Worm (Caenorhabditis elegans): ENCODE data around the gene crn-5.

- no peak for TF ChIP-seq ztf-11 (tag; optimal IDR thresholded peaks at IDR 0.05)
- TF ChIP-seq nhr-12 (tag; optimal IDR thresholded peaks at IDR 0.05): no peak
- no peak for TF ChIP-seq lin-15B (tag; optimal IDR thresholded peaks at IDR 0.05)
- no peak for TF ChIP-seq nhr-77 (tag; optimal IDR thresholded peaks at IDR 0.05)
Observed at ce11 chrII:10587742-10588141, 4.8 kb upstream of the crn-5 start, which contains the start of gene crn-3.

Data from whole organism, L1 larva.